Comparison of ENCODE assay signal across 4 worm cellular contexts in the genomic region with DNA sequence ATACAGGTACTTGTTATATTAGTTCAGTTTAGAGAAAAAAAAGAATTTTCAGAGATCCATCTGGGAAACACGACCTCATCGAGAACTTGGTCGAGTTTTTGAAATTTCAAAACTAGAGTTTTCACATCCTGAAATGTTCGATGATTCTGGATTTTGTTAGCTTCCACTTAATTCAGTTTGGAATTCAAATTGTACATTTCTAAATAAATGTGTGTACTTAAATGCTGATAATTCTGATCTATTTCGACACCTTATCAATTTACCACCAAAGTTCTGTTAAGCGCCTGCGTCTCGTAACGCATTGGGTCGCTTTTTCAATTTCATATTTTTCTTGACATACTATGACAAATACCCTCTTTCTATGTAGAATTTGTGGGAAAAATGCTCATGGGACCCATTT.
TF ChIP-seq lines count a peak whose summit lies in the region.

Gene nhr-226, plus strand, starts transcription at position 301 of the 400 bp plus-strand sequence.

TF ChIP-seq in whole organism, L2 larva, 48 proteins besides CTCF, POLR2A, EP300 and RAD21:
- peak; percentile 46 for TF ChIP-seq fos-1 (tag; optimal IDR thresholded peaks at IDR 0.05; lab: Kevin White, UChicago)
- TF ChIP-seq nhr-21 (tag; optimal IDR thresholded peaks at IDR 0.05; lab: Kevin White, UChicago): no peak
- no peak for TF ChIP-seq ama-1 (optimal IDR thresholded peaks at IDR 0.05; lab: Kevin White, UChicago)
TF ChIP-seq in whole organism, L2 larva: peak in this region for 1.

TF ChIP-seq in whole organism, L3 larva, 47 proteins besides CTCF, POLR2A, EP300 and RAD21:
- TF ChIP-seq ceh-82 (tag; optimal IDR thresholded peaks at IDR 0.05; lab: Kevin White, UChicago) (no peak), pqm-1 (tag; optimal IDR thresholded peaks at IDR 0.05; lab: Kevin White, UChicago) (peak; percentile 31), egl-27 (tag; optimal IDR thresholded peaks at IDR 0.05; lab: Kevin White, UChicago) (no peak), eor-1 (tag; optimal IDR thresholded peaks at IDR 0.05; lab: Kevin White, UChicago) (no peak), nhr-67 (tag; optimal IDR thresholded peaks at IDR 0.05; lab: Kevin White, UChicago) (no peak), fkh-10 (GFP tag; optimal IDR thresholded peaks at IDR 0.05; lab: Kevin White, UChicago) (no peak), ceh-9 (tag; optimal IDR thresholded peaks at IDR 0.05; lab: Kevin White, UChicago) (no peak), hmg-11 (tag; optimal IDR thresholded peaks at IDR 0.05; lab: Kevin White, UChicago) (no peak), elt-2 (tag; optimal IDR thresholded peaks at IDR 0.05; lab: Kevin White, UChicago) (peak; percentile 44), skn-1 (tag; optimal IDR thresholded peaks at IDR 0.05; lab: Kevin White, UChicago) (no peak), ztf-4 (tag; optimal IDR thresholded peaks at IDR 0.05; lab: Kevin White, UChicago) (no peak), elt-1 (tag; optimal IDR thresholded peaks at IDR 0.05; lab: Kevin White, UChicago) (no peak), nhr-43 (tag; optimal IDR thresholded peaks at IDR 0.05; lab: Kevin White, UChicago; ENCODE audit: poor library complexity, severe bottlenecking) (no peak), mdl-1 (tag; optimal IDR thresholded peaks at IDR 0.05; lab: Kevin White, UChicago) (no peak), R02D3.7 (tag; optimal IDR thresholded peaks at IDR 0.05; lab: Kevin White, UChicago) (no peak)

TF ChIP-seq in whole organism, L4 larva, 104 proteins besides CTCF, POLR2A, EP300 and RAD21:
- TF ChIP-seq pqm-1 (tag; optimal IDR thresholded peaks at IDR 0.05; lab: Kevin White, UChicago) (peak; percentile 13), spr-3 (GFP tag; optimal IDR thresholded peaks at IDR 0.05; lab: Kevin White, UChicago) (no peak)

TF ChIP-seq in whole organism, young adult, 124 proteins besides CTCF, POLR2A, EP300 and RAD21:
- TF ChIP-seq mxl-1 (tag; optimal IDR thresholded peaks at IDR 0.05; lab: Kevin White, UChicago) (no peak), nhr-80 (tag; optimal IDR thresholded peaks at IDR 0.05; lab: Kevin White, UChicago) (peak; percentile 43)
